Worm (Caenorhabditis elegans): ENCODE measurements around the gene panl-3.

The panl-3 gene

ce11 chrIII:9818763-9819162 lies at the start of gene panl-3 (continued):
- no peak for TF ChIP-seq hlh-4 (tag; optimal IDR thresholded peaks at IDR 0.05)
- peak; percentile 28 for TF ChIP-seq dsc-1 (tag; optimal IDR thresholded peaks at IDR 0.05)
- TF ChIP-seq ztf-4 (tag; optimal IDR thresholded peaks at IDR 0.05), result peak; percentile 51
- TF ChIP-seq lir-3 (tag; optimal IDR thresholded peaks at IDR 0.05; ENCODE audit: poor library complexity), result no peak
- TF ChIP-seq lin-15B (tag; optimal IDR thresholded peaks at IDR 0.05), result no peak
- peak; percentile 10 for TF ChIP-seq elt-2 (tag; optimal IDR thresholded peaks at IDR 0.05)
- no peak for TF ChIP-seq fkh-4 (tag; optimal IDR thresholded peaks at IDR 0.05; ENCODE audit: borderline replicate concordance)
- TF ChIP-seq efl-1 (optimal IDR thresholded peaks at IDR 0.05), result peak; percentile 60 to 69
- TF ChIP-seq efl-1 (GFP tag; optimal IDR thresholded peaks at IDR 0.05 in 1 of 2), result peak; percentile 71 to 96
- no peak for TF ChIP-seq Y116A8C.19 (tag; optimal IDR thresholded peaks at IDR 0.05; ENCODE audit: borderline replicate concordance)
- TF ChIP-seq mdl-1 (tag; optimal IDR thresholded peaks at IDR 0.05), result peak in 1 of 2 experiments; percentile 95
- TF ChIP-seq unc-86 (tag; optimal IDR thresholded peaks at IDR 0.05), result peak; percentile 35
- TF ChIP-seq mef-2 (tag; optimal IDR thresholded peaks at IDR 0.05), result no peak
- no peak for TF ChIP-seq ceh-8 (GFP tag; optimal IDR thresholded peaks at IDR 0.05)
- no peak for TF ChIP-seq ceh-88 (GFP tag; IDR thresholded peaks at IDR 0.05)
- peak; percentile 73 to 80 for TF ChIP-seq lsy-2 (tag; optimal IDR thresholded peaks at IDR 0.05)
- peak; percentile 65 for TF ChIP-seq vab-15 (tag; optimal IDR thresholded peaks at IDR 0.05)
- TF ChIP-seq nhr-84 (tag; optimal IDR thresholded peaks at IDR 0.05), result no peak
- no peak for TF ChIP-seq unc-98 (GFP tag; IDR thresholded peaks at IDR 0.05)
- no peak for TF ChIP-seq ces-1 (GFP tag; optimal IDR thresholded peaks at IDR 0.05)
- TF ChIP-seq skn-1 (tag; optimal IDR thresholded peaks at IDR 0.05), result peak; percentile 30
- peak; percentile 39 for TF ChIP-seq lin-13 (GFP tag; optimal IDR thresholded peaks at IDR 0.05)
- no peak for TF ChIP-seq ztf-11 (tag; optimal IDR thresholded peaks at IDR 0.05)
- peak; percentile 86 for TF ChIP-seq tbx-2 (tag; optimal IDR thresholded peaks at IDR 0.05)
- no peak for TF ChIP-seq isw-1 (GFP tag; IDR thresholded peaks at IDR 0.05)
- TF ChIP-seq rnt-1 (tag; optimal IDR thresholded peaks at IDR 0.05), result peak; percentile 82
- peak; percentile 69 for TF ChIP-seq xbp-1 (tag; optimal IDR thresholded peaks at IDR 0.05)
- peak; percentile 54 to 78 (median 65) for TF ChIP-seq dpl-1 (GFP tag; optimal IDR thresholded peaks at IDR 0.05)
- no peak for TF ChIP-seq nhr-77 (tag; optimal IDR thresholded peaks at IDR 0.05)
- TF ChIP-seq nhr-71 (tag; optimal IDR thresholded peaks at IDR 0.05), result peak; percentile 81
- TF ChIP-seq fos-1 (tag; optimal IDR thresholded peaks at IDR 0.05), result no peak

DNA sequence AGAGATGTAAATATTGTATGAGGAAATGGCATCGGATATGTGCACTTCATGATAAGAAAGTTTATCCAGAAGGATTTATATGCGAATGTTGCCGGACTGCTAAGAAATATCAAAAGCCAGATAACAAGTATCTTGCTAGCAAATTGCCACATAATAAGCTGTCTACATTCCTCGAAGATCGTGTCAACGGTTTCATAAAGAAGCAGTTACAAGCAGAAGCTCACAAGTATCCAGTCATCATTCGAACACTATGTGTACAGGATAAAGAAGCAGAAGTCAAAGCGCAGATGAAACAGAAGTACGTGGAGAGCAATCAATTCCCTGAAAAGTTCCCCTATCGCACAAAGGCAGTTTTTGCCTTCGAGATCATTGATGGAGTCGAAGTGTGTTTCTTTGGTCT lies 48.3 kb upstream of the panl-3 start:
- TF ChIP-seq dpl-1 (GFP tag; optimal IDR thresholded peaks at IDR 0.05) (no peak), hlh-17 (GFP tag; optimal IDR thresholded peaks at IDR 0.05; ENCODE audit: borderline replicate concordance) (no peak), rnt-1 (tag; optimal IDR thresholded peaks at IDR 0.05) (no peak), snpc-4 (tag; optimal IDR thresholded peaks at IDR 0.05) (no peak), tbx-2 (tag; optimal IDR thresholded peaks at IDR 0.05) (no peak), nhr-71 (tag; optimal IDR thresholded peaks at IDR 0.05) (no peak), ceh-90 (tag; optimal IDR thresholded peaks at IDR 0.05) (no peak), elt-3 (tag; optimal IDR thresholded peaks at IDR 0.05) (no peak), nhr-19 (GFP tag; conservative IDR thresholded peaks at IDR 0.05) (no peak), ama-1 (optimal IDR thresholded peaks at IDR 0.05) (no peak), jun-1 (tag; optimal IDR thresholded peaks at IDR 0.05) (no peak), lin-13 (GFP tag; optimal IDR thresholded peaks at IDR 0.05) (no peak), blmp-1 (tag; optimal IDR thresholded peaks at IDR 0.05) (no peak), ztf-4 (tag; optimal IDR thresholded peaks at IDR 0.05) (no peak), unc-30 (tag; optimal IDR thresholded peaks at IDR 0.05) (no peak), nhr-12 (tag; optimal IDR thresholded peaks at IDR 0.05) (no peak)

DNA sequence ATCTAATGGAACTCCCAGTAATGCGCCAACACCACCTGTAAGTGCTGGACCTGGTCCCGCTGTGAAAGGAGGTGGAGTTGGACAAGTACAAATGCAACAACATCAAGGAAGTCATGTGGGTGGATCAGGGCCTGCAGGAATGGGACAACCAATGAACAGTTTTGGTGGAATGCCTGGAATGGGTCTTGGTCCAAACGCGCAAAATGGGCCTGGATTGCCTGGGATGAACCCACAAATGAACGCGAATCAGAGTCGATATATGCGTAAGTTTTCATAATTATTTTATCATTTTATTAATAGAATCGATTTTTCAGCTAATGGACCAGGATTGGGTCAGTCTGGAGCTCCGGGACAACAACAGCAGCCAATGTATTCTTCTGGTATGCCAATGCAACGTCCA lies 46.5 kb upstream of the panl-3 start:
- no peak for TF ChIP-seq isw-1 (GFP tag; IDR thresholded peaks at IDR 0.05)
- TF ChIP-seq nhr-28 (tag; optimal IDR thresholded peaks at IDR 0.05), result no peak
- no peak for TF ChIP-seq unc-30 (tag; optimal IDR thresholded peaks at IDR 0.05)
- TF ChIP-seq efl-1 (optimal IDR thresholded peaks at IDR 0.05), result no peak
- peak in 1 of 2 experiments; percentile 90 for TF ChIP-seq efl-1 (GFP tag; optimal IDR thresholded peaks at IDR 0.05 in 1 of 2)
